Worm (Caenorhabditis elegans): ENCODE measurements around the gene F59B2.15.

Gene F59B2.15

ce11 chrIII:8988061-8988460 lies 14.4 kb downstream of the F59B2.15 start:
- no peak for TF ChIP-seq ceh-6 (GFP tag; optimal IDR thresholded peaks at IDR 0.05)
- no peak for TF ChIP-seq Y22D7AL.16 (tag; optimal IDR thresholded peaks at IDR 0.05)
- TF ChIP-seq fax-1 (tag; optimal IDR thresholded peaks at IDR 0.05): no peak
- TF ChIP-seq mec-3 (tag; optimal IDR thresholded peaks at IDR 0.05; ENCODE audit: borderline replicate concordance): no peak
- no peak for TF ChIP-seq pqm-1 (tag; optimal IDR thresholded peaks at IDR 0.05)
- no peak for TF ChIP-seq madf-2 (tag; optimal IDR thresholded peaks at IDR 0.05)
- TF ChIP-seq hlh-6 (tag; optimal IDR thresholded peaks at IDR 0.05): no peak

- TF ChIP-seq Y22D7AL.16 (tag; optimal IDR thresholded peaks at IDR 0.05) (no peak), fax-1 (tag; optimal IDR thresholded peaks at IDR 0.05) (no peak), ceh-34 (tag; optimal IDR thresholded peaks at IDR 0.05) (peak; percentile 25), elt-2 (tag; optimal IDR thresholded peaks at IDR 0.05) (peak; percentile 32), ceh-2 (tag; optimal IDR thresholded peaks at IDR 0.05) (no peak)
Observed at ce11 chrIII:8986872-8987271, 15.6 kb downstream of the F59B2.15 start.

- TF ChIP-seq pax-1 (tag; optimal IDR thresholded peaks at IDR 0.05) (no peak), ceh-45 (GFP tag; IDR thresholded peaks at IDR 0.05) (no peak), hlh-8 (tag; optimal IDR thresholded peaks at IDR 0.05) (no peak), ceh-19 (GFP tag; optimal IDR thresholded peaks at IDR 0.05) (no peak), npax-4 (tag; optimal IDR thresholded peaks at IDR 0.05) (no peak), pat-9 (tag; optimal IDR thresholded peaks at IDR 0.05) (no peak), pros-1 (tag; optimal IDR thresholded peaks at IDR 0.05) (no peak), ceh-14 (tag; optimal IDR thresholded peaks at IDR 0.05) (no peak), gmeb-2 (tag; optimal IDR thresholded peaks at IDR 0.05) (no peak)
Observed at ce11 chrIII:8985965-8986364, 16.5 kb downstream of the F59B2.15 start.

ce11 chrIII:8985461-8985860 lies 17.0 kb downstream of the F59B2.15 start:
- no peak for TF ChIP-seq ama-1 (optimal IDR thresholded peaks at IDR 0.05)
- no peak for TF ChIP-seq sdc-2 (tag; optimal IDR thresholded peaks at IDR 0.05)
- TF ChIP-seq gmeb-2 (tag; optimal IDR thresholded peaks at IDR 0.05): no peak
- no peak for TF ChIP-seq ceh-45 (GFP tag; IDR thresholded peaks at IDR 0.05)
- no peak for TF ChIP-seq fax-1 (tag; optimal IDR thresholded peaks at IDR 0.05)
- TF ChIP-seq nhr-11 (tag; optimal IDR thresholded peaks at IDR 0.05): no peak
- no peak for TF ChIP-seq che-1 (tag; optimal IDR thresholded peaks at IDR 0.05)
- no peak for TF ChIP-seq pqm-1 (tag; optimal IDR thresholded peaks at IDR 0.05)

- TF ChIP-seq ceh-31 (tag; optimal IDR thresholded peaks at IDR 0.05): peak; percentile 41
- TF ChIP-seq ceh-18 (tag; optimal IDR thresholded peaks at IDR 0.05): peak; percentile 88
- peak; percentile 18 for TF ChIP-seq ceh-34 (tag; optimal IDR thresholded peaks at IDR 0.05)
- TF ChIP-seq unc-55 (GFP tag; optimal IDR thresholded peaks at IDR 0.05): peak; percentile 64
- no peak for TF ChIP-seq hlh-13 (GFP tag; optimal IDR thresholded peaks at IDR 0.05)
- no peak for TF ChIP-seq tbx-7 (tag; optimal IDR thresholded peaks at IDR 0.05)
- TF ChIP-seq syd-9 (tag; optimal IDR thresholded peaks at IDR 0.05): peak; percentile 21
- peak; percentile 36 for TF ChIP-seq tbx-2 (tag; optimal IDR thresholded peaks at IDR 0.05)
- peak; percentile 85 for TF ChIP-seq unc-42 (tag; optimal IDR thresholded peaks at IDR 0.05)
- peak; percentile 15 for TF ChIP-seq dve-1 (tag; optimal IDR thresholded peaks at IDR 0.05)
- TF ChIP-seq ets-4 (tag; optimal IDR thresholded peaks at IDR 0.05): no peak
- peak; percentile 33 for TF ChIP-seq rnt-1 (tag; optimal IDR thresholded peaks at IDR 0.05)
- peak; percentile 44 for TF ChIP-seq nfya-1 (tag; optimal IDR thresholded peaks at IDR 0.05)
Observed at ce11 chrIII:8984960-8985359, 17.5 kb downstream of the F59B2.15 start.

ce11 chrIII:8984412-8984811 lies 18.0 kb downstream of the F59B2.15 start:
- TF ChIP-seq hlh-30 (tag; optimal IDR thresholded peaks at IDR 0.05; ENCODE audit: insufficient read depth) (no peak), elt-2 (tag; optimal IDR thresholded peaks at IDR 0.05) (peak; percentile 47)
